Fruit fly (Drosophila melanogaster) whole organism, embryonic: ENCODE data around the gene CG3408.

Experiments used
- CG10147 ChIP-seq: fragments of 200-800 bp; sonication (Bioruptor generic); optimal IDR thresholded peaks from 2 replicates; lab custom pipeline; 2019; ENCODE audit warnings: missing biosample characterization, mild to moderate bottlenecking, missing genetic modification characterization, moderate library complexity
- CG10267 ChIP-seq: fragments of 200-800 bp; sonication (Bioruptor generic); optimal IDR thresholded peaks from 2 replicates; lab custom pipeline; 2018; ENCODE audit warnings: missing biosample characterization, mild to moderate bottlenecking, missing genetic modification characterization, moderate library complexity
- CG12071 ChIP-seq: fragments of 200-800 bp; sonication (Bioruptor generic); optimal IDR thresholded peaks from 3 replicates; lab custom pipeline; 2018; ENCODE audit warnings: missing biosample characterization, mild to moderate bottlenecking, missing genetic modification characterization
- CG12155 ChIP-seq: fragments of 200-800 bp; sonication (Bioruptor generic); optimal IDR thresholded peaks from 3 replicates; lab custom pipeline; 2016; ENCODE audit warnings: missing biosample characterization, missing genetic modification characterization
- CG13894 ChIP-seq: fragments of 200-800 bp; sonication (Bioruptor generic); optimal IDR thresholded peaks from 3 replicates; lab custom pipeline; 2018; ENCODE audit warnings: missing biosample characterization, mild to moderate bottlenecking, missing genetic modification characterization, moderate library complexity
- CG14860 ChIP-seq: fragments of 200-800 bp; sonication (Bioruptor generic); IDR thresholded peaks from 3 replicates; pipeline ENCODE4 v1.3.6; 2022; ENCODE audit warnings: missing biosample characterization, missing genetic modification characterization; ENCODE audit not compliant: partially characterized antibody
- CG15269 ChIP-seq: fragments of 200-800 bp; sonication (Bioruptor generic); optimal IDR thresholded peaks from 2 replicates; lab custom pipeline; 2018; ENCODE audit warnings: missing biosample characterization, mild to moderate bottlenecking, missing genetic modification characterization, moderate library complexity
- CG1602 ChIP-seq: fragments of 200-800 bp; sonication (Bioruptor generic); optimal IDR thresholded peaks from 3 replicates; lab custom pipeline; 2016; ENCODE audit warnings: missing biosample characterization, missing genetic modification characterization
- CG17829 ChIP-seq: fragments of 200-800 bp; optimal IDR thresholded peaks from 2 replicates; lab custom pipeline; 2019; ENCODE audit warnings: missing biosample characterization, mild to moderate bottlenecking, missing genetic modification characterization, moderate library complexity
- CG18599 ChIP-seq: fragments of 200-800 bp; sonication (Bioruptor generic); optimal IDR thresholded peaks from 3 replicates; lab custom pipeline; 2017; ENCODE audit warnings: missing biosample characterization, missing genetic modification characterization, mild to moderate bottlenecking, moderate library complexity, missing genetic modification reagents
- CG2875 ChIP-seq: fragments of 200-800 bp; sonication (Bioruptor generic); optimal IDR thresholded peaks from 2 replicates; lab custom pipeline; 2017; ENCODE audit warnings: missing biosample characterization, mild to moderate bottlenecking, missing genetic modification characterization, missing genetic modification reagents
- CG31441 ChIP-seq: fragments of 200-800 bp; sonication (Bioruptor generic); IDR thresholded peaks from 2 replicates; pipeline ENCODE4 v1.3.6; 2022; ENCODE audit warnings: missing biosample characterization, missing genetic modification characterization
- CG3838 ChIP-seq: fragments of 200-800 bp; sonication (Bioruptor generic); optimal IDR thresholded peaks from 3 replicates; lab custom pipeline; 2016; ENCODE audit warnings: missing biosample characterization, missing genetic modification characterization
- CG3847 ChIP-seq: fragments of 200-800 bp; sonication (Bioruptor generic); IDR thresholded peaks from 2 replicates; pipeline ENCODE4 v1.3.6; 2022; ENCODE audit warnings: missing biosample characterization, missing genetic modification characterization
- CG4730 ChIP-seq: fragments of 200-800 bp; sonication (Bioruptor generic); IDR thresholded peaks from 2 replicates; pipeline ENCODE4 v1.3.6; 2022; ENCODE audit warnings: missing biosample characterization, missing genetic modification characterization
- CG6272 ChIP-seq: fragments of 200-800 bp; sonication (Bioruptor generic); IDR thresholded peaks from 2 replicates; pipeline ENCODE4 v1.3.6; 2022; ENCODE audit warnings: missing biosample characterization, missing genetic modification characterization
- CG6813 ChIP-seq: fragments of 200-800 bp; sonication (Bioruptor generic); optimal IDR thresholded peaks from 2 replicates; lab custom pipeline; 2017; ENCODE audit warnings: missing biosample characterization, missing genetic modification characterization, mild to moderate bottlenecking, moderate library complexity, missing genetic modification reagents
- CG7786 ChIP-seq: fragments of 200-800 bp; sonication (Bioruptor generic); optimal IDR thresholded peaks from 2 replicates; lab custom pipeline; 2016; ENCODE audit warnings: missing biosample characterization, missing genetic modification characterization
- CG9817 ChIP-seq: fragments of 200-800 bp; sonication (Bioruptor generic); optimal IDR thresholded peaks from 2 replicates; lab custom pipeline; 2018; ENCODE audit warnings: missing biosample characterization, mild to moderate bottlenecking, missing genetic modification characterization, moderate library complexity
- CoRest ChIP-seq: fragments of 200-800 bp; sonication (Bioruptor generic); optimal IDR thresholded peaks from 3 replicates; lab custom pipeline; 2018; ENCODE audit warnings: missing biosample characterization, mild to moderate bottlenecking, missing genetic modification characterization, moderate library complexity
- Dip3 ChIP-seq: fragments of 200-800 bp; sonication (Bioruptor generic); optimal IDR thresholded peaks from 3 replicates; lab custom pipeline; 2016; ENCODE audit warnings: missing biosample characterization, missing genetic modification characterization
- Doc3 ChIP-seq: fragments of 200-800 bp; sonication (Bioruptor generic); IDR thresholded peaks from 3 replicates; pipeline ENCODE4 v1.3.6; 2022; ENCODE audit warnings: missing biosample characterization, missing genetic modification characterization; ENCODE audit not compliant: partially characterized antibody
- Dp ChIP-seq: fragments of 200-800 bp; sonication (Bioruptor generic); optimal IDR thresholded peaks from 2 replicates; lab custom pipeline; 2018; ENCODE audit warnings: missing biosample characterization, mild to moderate bottlenecking, missing genetic modification characterization, moderate library complexity
- Hr51 ChIP-seq, 2 experiments: fragments of 200-800 bp; sonication (Bioruptor generic); optimal IDR thresholded peaks; 2 replicates in 1 of 2; 3 replicates in 1 of 2; lab custom pipeline; 2016 to 2018; ENCODE audit warnings: missing biosample characterization in 2 of 2, missing genetic modification characterization in 2 of 2, mild to moderate bottlenecking in 1 of 2, moderate library complexity in 1 of 2
- Myb ChIP-seq: fragments of 200-800 bp; sonication (Bioruptor generic); optimal IDR thresholded peaks from 2 replicates; lab custom pipeline; 2016; ENCODE audit warnings: missing biosample characterization, missing genetic modification characterization
- NC2α ChIP-seq: fragments of 200-800 bp; sonication (Bioruptor generic); optimal IDR thresholded peaks from 2 replicates; lab custom pipeline; 2016; ENCODE audit warnings: missing biosample characterization, missing genetic modification characterization
- NC2β ChIP-seq: fragments of 200-800 bp; sonication (Bioruptor generic); optimal IDR thresholded peaks from 2 replicates; lab custom pipeline; 2016; ENCODE audit warnings: missing biosample characterization, missing genetic modification characterization
- Nf-YC ChIP-seq: fragments of 200-800 bp; optimal IDR thresholded peaks from 3 replicates; lab custom pipeline; 2019; ENCODE audit warnings: missing biosample characterization, mild to moderate bottlenecking, missing genetic modification characterization, moderate library complexity
- Opbp ChIP-seq: fragments of 200-800 bp; sonication (Bioruptor generic); IDR thresholded peaks from 3 replicates; pipeline ENCODE4 v1.3.6; 2022; ENCODE audit warnings: missing biosample characterization, missing genetic modification characterization; ENCODE audit not compliant: partially characterized antibody
- Scr ChIP-seq: fragments of 200-800 bp; sonication (Bioruptor generic); IDR thresholded peaks from 2 replicates; pipeline ENCODE4 v1.3.6; 2022; ENCODE audit warnings: missing biosample characterization, missing genetic modification characterization; ENCODE audit not compliant: partially characterized antibody
- Side ChIP-seq: fragments of 200-800 bp; sonication (Bioruptor generic); optimal IDR thresholded peaks from 2 replicates; lab custom pipeline; 2016; ENCODE audit warnings: missing biosample characterization, missing genetic modification characterization
- ac ChIP-seq: fragments of 200-800 bp; sonication (Bioruptor generic); optimal IDR thresholded peaks from 3 replicates; lab custom pipeline; 2017; ENCODE audit warnings: missing biosample characterization, mild to moderate bottlenecking, missing genetic modification characterization
- dmrt99B ChIP-seq: fragments of 200-800 bp; sonication (Bioruptor generic); optimal IDR thresholded peaks from 2 replicates; lab custom pipeline; 2018; ENCODE audit warnings: missing biosample characterization, mild to moderate bottlenecking, missing genetic modification characterization, moderate library complexity
- ewg ChIP-seq: fragments of 200-800 bp; sonication (Bioruptor generic); optimal IDR thresholded peaks from 3 replicates; lab custom pipeline; 2017; ENCODE audit warnings: mild to moderate bottlenecking, missing biosample characterization, missing genetic modification reagents, missing genetic modification characterization
- fd64A ChIP-seq: fragments of 200-800 bp; sonication (Bioruptor generic); optimal IDR thresholded peaks from 3 replicates; lab custom pipeline; 2018; ENCODE audit warnings: missing biosample characterization, mild to moderate bottlenecking, missing genetic modification characterization
- fru ChIP-seq: fragments of >200 bp; optimal IDR thresholded peaks from 2 replicates; lab custom pipeline; 2017
- gcm2 ChIP-seq: fragments of 200-800 bp; sonication (Bioruptor generic); optimal IDR thresholded peaks from 2 replicates; lab custom pipeline; 2016; ENCODE audit warnings: missing biosample characterization, missing genetic modification characterization
- gfzf ChIP-seq: fragments of 200-800 bp; sonication (Bioruptor generic); optimal IDR thresholded peaks from 2 replicates; lab custom pipeline; 2016; ENCODE audit warnings: missing biosample characterization, mild to moderate bottlenecking, missing genetic modification characterization, moderate library complexity
- grn ChIP-seq: fragments of 200-800 bp; sonication (Bioruptor generic); optimal IDR thresholded peaks from 3 replicates; lab custom pipeline; 2017; ENCODE audit warnings: missing biosample characterization, missing genetic modification characterization
- kni ChIP-seq: fragments of 200-800 bp; sonication (Bioruptor generic); optimal IDR thresholded peaks from 3 replicates; lab custom pipeline; 2017; ENCODE audit warnings: mild to moderate bottlenecking, missing biosample characterization, missing genetic modification reagents, missing genetic modification characterization
- knrl ChIP-seq: fragments of 200-800 bp; sonication (Bioruptor generic); IDR thresholded peaks from 3 replicates; pipeline ENCODE4 v1.3.6; 2022; ENCODE audit warnings: missing biosample characterization, missing genetic modification characterization; ENCODE audit not compliant: partially characterized antibody
- lola ChIP-seq, 3 experiments: fragments of >200 bp in 2 of 3; fragments of 200-800 bp in 1 of 3; sonication (Bioruptor generic) in 1 of 3; optimal IDR thresholded peaks; 2 replicates each; lab custom pipeline; 2017 to 2019; ENCODE audit warnings: missing biosample characterization in 3 of 3, missing genetic modification characterization in 3 of 3, mild to moderate bottlenecking in 1 of 3, moderate library complexity in 1 of 3
- mirr ChIP-seq: fragments of 200-800 bp; sonication (Bioruptor generic); optimal IDR thresholded peaks from 3 replicates; lab custom pipeline; 2018; ENCODE audit warnings: missing biosample characterization, mild to moderate bottlenecking, missing genetic modification characterization
- nerfin-2 ChIP-seq: fragments of 200-800 bp; sonication (Bioruptor generic); IDR thresholded peaks from 2 replicates; pipeline ENCODE4 v1.3.6; 2022; ENCODE audit warnings: missing biosample characterization, missing genetic modification characterization; ENCODE audit not compliant: partially characterized antibody
- nmo ChIP-seq: fragments of 200-800 bp; sonication (Bioruptor generic); optimal IDR thresholded peaks from 2 replicates; lab custom pipeline; 2018; ENCODE audit warnings: missing biosample characterization, mild to moderate bottlenecking, missing genetic modification characterization, moderate library complexity
- pum ChIP-seq: fragments of 200-800 bp; sonication (Bioruptor generic); optimal IDR thresholded peaks from 2 replicates; lab custom pipeline; 2016; ENCODE audit warnings: missing biosample characterization, missing genetic modification characterization
- zf30C ChIP-seq: fragments of 200-800 bp; sonication (Bioruptor generic); optimal IDR thresholded peaks from 3 replicates; lab custom pipeline; 2018; ENCODE audit warnings: missing biosample characterization, mild to moderate bottlenecking, missing genetic modification characterization

The CG3408 gene

DNA sequence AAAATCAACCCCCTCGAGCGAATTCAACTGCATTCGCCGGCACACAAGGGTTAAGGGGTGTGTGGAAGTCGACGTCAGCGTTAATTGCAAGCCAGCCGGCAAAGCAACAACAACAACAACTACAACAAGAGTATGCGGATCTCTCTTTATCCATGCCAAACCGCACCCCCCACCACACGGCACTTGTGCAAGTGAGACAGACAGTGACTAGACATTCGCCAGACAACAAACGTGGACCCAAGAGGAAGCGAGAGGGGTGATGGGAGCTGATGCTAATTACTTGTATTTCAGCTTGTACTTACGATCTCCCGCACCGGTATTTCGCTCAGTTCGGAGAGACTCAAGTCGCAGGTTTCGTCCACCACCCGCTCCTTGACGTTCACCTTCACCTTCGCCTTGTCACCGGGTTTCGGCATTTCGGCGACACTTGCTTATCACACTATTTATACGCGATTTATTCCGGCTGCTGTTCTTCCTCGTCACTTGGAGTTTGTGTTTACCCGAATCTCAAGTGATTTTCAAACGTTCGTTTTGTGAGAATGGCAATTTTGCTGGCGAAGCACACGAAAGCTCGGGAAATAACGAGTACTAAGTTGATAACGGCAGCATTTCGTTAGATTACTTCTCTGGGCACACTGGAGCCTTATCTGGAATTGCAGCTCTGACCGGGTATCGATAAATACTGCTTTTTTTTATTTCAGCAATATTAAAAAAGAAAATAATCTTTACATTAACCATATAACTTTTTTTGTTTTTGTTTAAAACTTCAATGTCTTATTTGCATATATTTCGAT, at the start of gene CG3408 (continued):
- TF ChIP-seq CG10267 (tag; lab: Kevin White, UChicago): peak; percentile 39
- TF ChIP-seq NC2β (GFP tag; lab: Kevin White, UChicago): peak; percentile 29
- TF ChIP-seq Myb (GFP tag; lab: Kevin White, UChicago): peak; percentile 46
- TF ChIP-seq CG13894 (tag; lab: Kevin White, UChicago): peak; percentile 52
- no peak for TF ChIP-seq zf30C
- TF ChIP-seq lola (GFP tag; optimal IDR thresholded peaks at IDR 0.05; lab: Kevin White, UChicago): no peak
- peak; percentile 14; the same call in 1 of the 2 replicates for TF ChIP-seq CG31441 (GFP tag; lab: Robert Waterston, UW)
- peak; percentile 55 for TF ChIP-seq mirr (GFP tag; lab: Kevin White, UChicago)
- peak; percentile 95 for TF ChIP-seq CG12155 (GFP tag; lab: Kevin White, UChicago)
- peak; percentile 59 for TF ChIP-seq grn
- peak; percentile 8 for TF ChIP-seq CG3838 (GFP tag; lab: Kevin White, UChicago)
- TF ChIP-seq CG15269 (tag; lab: Kevin White, UChicago): no peak
- no peak for TF ChIP-seq gcm2
- TF ChIP-seq CG17829 (tag; lab: Kevin White, UChicago): peak; percentile 20
- no peak for TF ChIP-seq CG3847 (GFP tag; lab: Robert Waterston, UW)
- no peak for TF ChIP-seq NC2α (GFP tag; lab: Kevin White, UChicago)
- TF ChIP-seq CG7786 (GFP tag; lab: Kevin White, UChicago): no peak
- no peak for TF ChIP-seq CG6272 (GFP tag; lab: Robert Waterston, UW)
- peak; percentile 46; the same call in 1 of the 3 replicates for TF ChIP-seq CG14860
- no peak for TF ChIP-seq Side (GFP tag; lab: Kevin White, UChicago)
- peak; percentile 6 for TF ChIP-seq Nf-YC (tag; lab: Kevin White, UChicago)
- TF ChIP-seq fd64A (GFP tag; lab: Kevin White, UChicago): no peak
- no peak for TF ChIP-seq dmrt99B (tag; lab: Kevin White, UChicago)
- TF ChIP-seq CG9817 (tag; lab: Kevin White, UChicago): no peak
- no peak for TF ChIP-seq Doc3 (GFP tag; lab: Robert Waterston, UW)
- TF ChIP-seq Hr51 (GFP tag; optimal IDR thresholded peaks at IDR 0.05; lab: Kevin White, UChicago): peak in 1 of 2 experiments; percentile 18
- TF ChIP-seq CG6813 (GFP tag; lab: Kevin White, UChicago): no peak
- TF ChIP-seq fru (lab: Kevin White, UChicago): no peak
- peak; percentile 37 for TF ChIP-seq nmo (GFP tag; lab: Kevin White, UChicago)
- no peak for TF ChIP-seq pum (GFP tag; lab: Kevin White, UChicago)
- no peak for TF ChIP-seq CoRest (tag; lab: Kevin White, UChicago)
- TF ChIP-seq ewg (GFP tag; lab: Kevin White, UChicago): peak; percentile 62
- TF ChIP-seq CG18599 (GFP tag; lab: Kevin White, UChicago): peak; percentile 39
- no peak for TF ChIP-seq CG1602 (GFP tag; lab: Kevin White, UChicago)
- peak; percentile 7 for TF ChIP-seq kni
- no peak for TF ChIP-seq CG4730
- TF ChIP-seq Opbp (GFP tag; lab: Robert Waterston, UW): 0 out of 3 replicates have a peak, but pooled peaks have one; percentile 7
- peak; percentile 94 for TF ChIP-seq gfzf (GFP tag; lab: Kevin White, UChicago)
- TF ChIP-seq CG2875 (GFP tag; lab: Kevin White, UChicago): no peak
- peak; percentile 67 for TF ChIP-seq Dp
- TF ChIP-seq nerfin-2: no peak
- TF ChIP-seq knrl (GFP tag; lab: Robert Waterston, UW): peak; percentile 32; the same call in 1 of the 3 replicates
- TF ChIP-seq CG10147 (GFP tag; lab: Kevin White, UChicago): no peak
- no peak for TF ChIP-seq ac
- peak; percentile 54 for TF ChIP-seq Scr (GFP tag; lab: Robert Waterston, UW)
- no peak for TF ChIP-seq Dip3 (GFP tag; lab: Kevin White, UChicago)
- no peak for TF ChIP-seq CG12071 (GFP tag; lab: Kevin White, UChicago)
